Worm (Caenorhabditis elegans): Measurements from ENCODE around the gene wrk-1.

ce11 chrX:8356305-8356704 is 36.1 kb downstream of the wrk-1 start:
- TF ChIP-seq flt-1 (GFP tag; IDR thresholded peaks at IDR 0.05) (no peak), tab-1 (GFP tag; IDR thresholded peaks at IDR 0.05) (no peak), ztf-29 (GFP tag; IDR thresholded peaks at IDR 0.05) (no peak), klf-2 (GFP tag; conservative IDR thresholded peaks at IDR 0.05) (no peak), T22C8.4 (GFP tag; IDR thresholded peaks at IDR 0.05) (no peak), med-1 (GFP tag; optimal IDR thresholded peaks at IDR 0.05; ENCODE audit: insufficient read depth) (no peak), ref-1 (GFP tag; conservative IDR thresholded peaks at IDR 0.05) (no peak), cog-1 (tag; optimal IDR thresholded peaks at IDR 0.05) (no peak)
